Fruit fly (Drosophila melanogaster): ENCODE results near the gene TwdlO.

- TF ChIP-seq CG17806 (tag; optimal IDR thresholded peaks at IDR 0.05): no peak
- no peak for TF ChIP-seq Ets98B (GFP tag; IDR thresholded peaks at IDR 0.05)
- TF ChIP-seq CG15710 (tag; optimal IDR thresholded peaks at IDR 0.05): no peak
- no peak for TF ChIP-seq D1 (tag; optimal IDR thresholded peaks at IDR 0.05)
- TF ChIP-seq CG9948 (tag; optimal IDR thresholded peaks at IDR 0.05): no peak
- TF ChIP-seq EcR (GFP tag; optimal IDR thresholded peaks at IDR 0.05): no peak
- TF ChIP-seq CG14655 (GFP tag; optimal IDR thresholded peaks at IDR 0.05): no peak
- no peak for TF ChIP-seq CG34367 (tag; optimal IDR thresholded peaks at IDR 0.05)
- TF ChIP-seq CG12605 (GFP tag; IDR thresholded peaks at IDR 0.05): no peak
- TF ChIP-seq fd96Ca (GFP tag; IDR thresholded peaks at IDR 0.05): no peak
Observed at dm6 chr3R:26629618-26630017, 3.1 kb upstream of the TwdlO start, which contains the start of gene TwdlJ.

Measured in whole organism, pupa.